Worm (Caenorhabditis elegans) whole organism, midembryonic: ENCODE measurements around the gene his-3.

Experiments used
- T22C8.4 ChIP-seq: fragments of 200-800 bp; sonication (Bioruptor generic); IDR thresholded peaks from 2 replicates; pipeline ENCODE4 v1.3.6; 2022; ENCODE audit warnings: missing genetic modification characterization, missing compliant biosample characterization
- klf-2 ChIP-seq: fragments of 200-800 bp; sonication (Bioruptor generic); conservative IDR thresholded peaks from 2 replicates; pipeline ENCODE4 v1.3.6; 2022; ENCODE audit warnings: missing genetic modification reagents, missing genetic modification characterization, missing compliant biosample characterization
- tab-1 ChIP-seq: fragments of 200-800 bp; sonication (Bioruptor generic); IDR thresholded peaks from 2 replicates; pipeline ENCODE4 v1.3.6; 2022; ENCODE audit warnings: missing genetic modification characterization, missing compliant biosample characterization

DNA sequence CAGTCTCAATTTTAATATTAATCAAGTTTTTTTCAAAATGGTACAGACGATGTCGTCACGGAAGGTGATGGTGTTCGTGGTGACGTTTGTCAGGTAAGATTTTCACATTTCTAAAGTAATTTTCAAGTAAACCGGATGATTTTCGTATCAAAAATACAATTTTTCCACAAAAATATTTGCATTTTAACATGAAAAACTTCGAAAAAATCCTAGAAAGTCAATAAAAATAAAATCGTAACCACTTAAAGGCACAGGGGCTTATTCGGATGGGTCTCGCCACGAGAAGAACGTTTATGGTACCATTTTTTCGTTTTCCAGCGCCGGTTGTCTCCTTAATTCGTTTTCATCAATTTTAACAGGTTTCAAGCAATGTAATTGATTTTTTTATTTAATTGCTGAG, 16.3 kb upstream of the his-3 start, which contains the start of gene T10C6.6:
- TF ChIP-seq T22C8.4 (GFP tag; lab: Robert Waterston, UW) (no peak), klf-2 (GFP tag; lab: Robert Waterston, UW) (no peak), tab-1 (GFP tag; lab: Robert Waterston, UW) (no peak)
